Worm (Caenorhabditis elegans) whole organism, L4/young adult: ENCODE measurements around the gene W02B12.1.

Source experiments
- W03F9.2 ChIP-seq: fragments of 150-350 bp; optimal IDR thresholded peaks from 2 replicates; lab custom pipeline; 2014; ENCODE audit warnings: missing biosample characterization, missing genetic modification characterization
- dao-5 ChIP-seq: sonication (generic microtip); optimal IDR thresholded peaks from 2 replicates; lab custom pipeline; 2016; ENCODE audit warnings: missing genotype, missing genetic modification characterization, moderate library complexity, missing compliant biosample characterization
- him-1 ChIP-seq: sonication (generic microtip); optimal IDR thresholded peaks from 2 replicates; lab custom pipeline; 2016; ENCODE audit warnings: missing genotype, missing genetic modification reagents, missing genetic modification characterization, missing compliant biosample characterization

DNA sequence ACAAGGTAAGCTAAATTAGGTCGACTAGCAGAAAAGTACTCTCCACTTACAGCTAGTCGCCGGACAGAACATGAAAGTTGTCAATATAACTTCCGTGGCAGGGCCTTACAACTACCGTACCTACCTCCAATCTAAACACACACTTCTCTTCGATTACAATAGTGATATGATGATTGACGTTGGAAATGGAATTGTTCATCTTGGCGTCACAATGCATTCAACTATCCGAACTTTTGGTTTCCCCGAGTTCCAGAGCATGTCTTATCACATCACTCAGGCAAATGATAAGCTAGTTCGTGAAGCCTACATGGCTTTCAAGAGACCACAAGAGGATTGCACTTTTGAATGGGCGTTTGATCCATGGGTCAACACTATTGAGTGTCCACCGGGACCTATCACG, 21.5 kb upstream of the W02B12.1 start:
- TF ChIP-seq dao-5 (tag; lab: Kevin White, UChicago) (no peak), him-1 (tag; lab: Kevin White, UChicago) (no peak), W03F9.2 (tag; lab: Kevin White, UChicago) (no peak)
